Fruit fly (Drosophila melanogaster) whole organism, embryonic: ENCODE data around the gene Obp19d.

Source experiments
- Adf1 ChIP-seq: fragments of 200-800 bp; sonication (Bioruptor generic); IDR thresholded peaks from 2 replicates; pipeline ENCODE4 v1.3.6; 2022; ENCODE audit warnings: missing biosample characterization, missing genetic modification characterization
- CG1024 ChIP-seq: fragments of 200-800 bp; sonication (Bioruptor generic); IDR thresholded peaks from 2 replicates; pipeline ENCODE4 v1.3.6; 2022; ENCODE audit warnings: missing biosample characterization, missing genetic modification characterization
- CG10267 ChIP-seq: fragments of 200-800 bp; sonication (Bioruptor generic); optimal IDR thresholded peaks from 2 replicates; lab custom pipeline; 2018; ENCODE audit warnings: missing biosample characterization, mild to moderate bottlenecking, missing genetic modification characterization, moderate library complexity
- CG11504 ChIP-seq: fragments of 200-800 bp; sonication (Bioruptor generic); optimal IDR thresholded peaks from 3 replicates; lab custom pipeline; 2019; ENCODE audit warnings: missing biosample characterization, mild to moderate bottlenecking, missing genetic modification characterization, moderate library complexity
- CG12659 ChIP-seq: fragments of 200-800 bp; sonication (Bioruptor generic); optimal IDR thresholded peaks from 3 replicates; lab custom pipeline; 2017; ENCODE audit warnings: mild to moderate bottlenecking, missing biosample characterization, missing genetic modification reagents, missing genetic modification characterization
- CG13296 ChIP-seq: fragments of 200-800 bp; sonication (Bioruptor generic); optimal IDR thresholded peaks from 3 replicates; lab custom pipeline; 2018; ENCODE audit warnings: missing biosample characterization, mild to moderate bottlenecking, missing genetic modification characterization
- CG13424 ChIP-seq: fragments of 200-800 bp; sonication (Bioruptor generic); optimal IDR thresholded peaks from 2 replicates; lab custom pipeline; 2019; ENCODE audit warnings: missing biosample characterization, mild to moderate bottlenecking, missing genetic modification characterization, moderate library complexity
- CG13894 ChIP-seq: fragments of 200-800 bp; sonication (Bioruptor generic); optimal IDR thresholded peaks from 3 replicates; lab custom pipeline; 2018; ENCODE audit warnings: missing biosample characterization, mild to moderate bottlenecking, missing genetic modification characterization, moderate library complexity
- CG15269 ChIP-seq: fragments of 200-800 bp; sonication (Bioruptor generic); optimal IDR thresholded peaks from 2 replicates; lab custom pipeline; 2018; ENCODE audit warnings: missing biosample characterization, mild to moderate bottlenecking, missing genetic modification characterization, moderate library complexity
- CG17186 ChIP-seq: fragments of 200-800 bp; sonication (Bioruptor generic); optimal IDR thresholded peaks from 3 replicates; lab custom pipeline; 2017; ENCODE audit warnings: missing biosample characterization, missing genetic modification reagents, missing genetic modification characterization
- CG17361 ChIP-seq: fragments of 200-800 bp; sonication (Bioruptor generic); IDR thresholded peaks from 3 replicates; pipeline ENCODE4 v1.3.6; 2022; ENCODE audit warnings: missing biosample characterization, missing genetic modification characterization
- CG18619 ChIP-seq: fragments of 200-800 bp; sonication (Bioruptor generic); optimal IDR thresholded peaks from 3 replicates; lab custom pipeline; 2017; ENCODE audit warnings: missing biosample characterization, mild to moderate bottlenecking, missing genetic modification characterization
- CG2120 ChIP-seq: fragments of 200-800 bp; sonication (Bioruptor generic); optimal IDR thresholded peaks from 3 replicates; lab custom pipeline; 2016; ENCODE audit warnings: missing biosample characterization, missing genetic modification characterization
- CG2678 ChIP-seq: fragments of 200-800 bp; sonication (Bioruptor generic); optimal IDR thresholded peaks from 3 replicates; lab custom pipeline; 2019; ENCODE audit warnings: missing biosample characterization, mild to moderate bottlenecking, missing genetic modification characterization, moderate library complexity
- CG3995 ChIP-seq: fragments of 200-800 bp; sonication (Bioruptor generic); optimal IDR thresholded peaks from 3 replicates; lab custom pipeline; 2016; ENCODE audit warnings: missing biosample characterization, missing genetic modification characterization
- CG4617 ChIP-seq: fragments of 200-800 bp; sonication (Bioruptor generic); optimal IDR thresholded peaks from 3 replicates; lab custom pipeline; 2016; ENCODE audit warnings: missing biosample characterization, missing genetic modification characterization, borderline replicate concordance
- CG5245 ChIP-seq: fragments of 200-800 bp; sonication (Bioruptor generic); optimal IDR thresholded peaks from 3 replicates; lab custom pipeline; 2016; ENCODE audit warnings: missing biosample characterization, missing genetic modification characterization
- CG9215 ChIP-seq: fragments of 200-800 bp; sonication (Bioruptor generic); IDR thresholded peaks from 2 replicates; pipeline ENCODE4 v1.3.6; 2022; ENCODE audit warnings: missing biosample characterization, missing genetic modification characterization
- CoRest ChIP-seq: fragments of 200-800 bp; sonication (Bioruptor generic); optimal IDR thresholded peaks from 3 replicates; lab custom pipeline; 2018; ENCODE audit warnings: missing biosample characterization, mild to moderate bottlenecking, missing genetic modification characterization, moderate library complexity
- Deaf1 ChIP-seq: fragments of 200-800 bp; optimal IDR thresholded peaks from 3 replicates; lab custom pipeline; 2019; ENCODE audit warnings: missing biosample characterization, mild to moderate bottlenecking, missing genetic modification characterization, moderate library complexity
- Hand ChIP-seq: fragments of 200-800 bp; sonication (Bioruptor generic); optimal IDR thresholded peaks from 2 replicates; lab custom pipeline; 2017; ENCODE audit warnings: mild to moderate bottlenecking, missing biosample characterization, missing genetic modification reagents, missing genetic modification characterization
- Hmr ChIP-seq: fragments of 200-800 bp; sonication (Bioruptor generic); optimal IDR thresholded peaks from 3 replicates; lab custom pipeline; 2017; ENCODE audit warnings: mild to moderate bottlenecking, missing biosample characterization, missing genetic modification reagents, missing genetic modification characterization
- Hr51 ChIP-seq, 2 experiments: fragments of 200-800 bp; sonication (Bioruptor generic); optimal IDR thresholded peaks; 2 replicates in 1 of 2; 3 replicates in 1 of 2; lab custom pipeline; 2016 to 2018; ENCODE audit warnings: missing biosample characterization in 2 of 2, missing genetic modification characterization in 2 of 2, mild to moderate bottlenecking in 1 of 2, moderate library complexity in 1 of 2
- Med ChIP-seq: fragments of 200-800 bp; sonication (Bioruptor generic); peaks from one replicate; lab custom pipeline; 2016; ENCODE audit warnings: missing biosample characterization, missing genetic modification characterization, mild to moderate bottlenecking, inconsistent platforms, moderate library complexity
- Meics ChIP-seq: fragments of 200-800 bp; sonication (Bioruptor generic); optimal IDR thresholded peaks from 2 replicates; lab custom pipeline; 2017; ENCODE audit warnings: missing biosample characterization, mild to moderate bottlenecking, missing genetic modification characterization
- NfI ChIP-seq: fragments of 200-800 bp; sonication (Bioruptor generic); optimal IDR thresholded peaks from 3 replicates; lab custom pipeline; 2018; ENCODE audit warnings: missing biosample characterization, mild to moderate bottlenecking, missing genetic modification characterization, moderate library complexity
- Oli ChIP-seq: fragments of 200-800 bp; sonication (Bioruptor generic); optimal IDR thresholded peaks from 2 replicates; lab custom pipeline; 2018; ENCODE audit warnings: missing biosample characterization, mild to moderate bottlenecking, missing genetic modification characterization, moderate library complexity
- abd-A ChIP-seq: fragments of 200-800 bp; sonication (Bioruptor generic); optimal IDR thresholded peaks from 3 replicates; lab custom pipeline; 2019; ENCODE audit warnings: missing biosample characterization, mild to moderate bottlenecking, missing genetic modification characterization, moderate library complexity
- dysf ChIP-seq: fragments of 200-800 bp; sonication (Bioruptor generic); IDR thresholded peaks from 3 replicates; pipeline ENCODE4 v1.3.6; 2022; ENCODE audit warnings: missing biosample characterization, missing genetic modification characterization
- ewg ChIP-seq: fragments of 200-800 bp; sonication (Bioruptor generic); optimal IDR thresholded peaks from 3 replicates; lab custom pipeline; 2017; ENCODE audit warnings: mild to moderate bottlenecking, missing biosample characterization, missing genetic modification reagents, missing genetic modification characterization
- grau ChIP-seq: fragments of 200-800 bp; optimal IDR thresholded peaks from 3 replicates; lab custom pipeline; 2019; ENCODE audit warnings: missing biosample characterization, mild to moderate bottlenecking, missing genetic modification characterization, moderate library complexity
- ind ChIP-seq: fragments of 200-800 bp; sonication (Bioruptor generic); optimal IDR thresholded peaks from 3 replicates; lab custom pipeline; 2016; ENCODE audit warnings: missing biosample characterization, missing genetic modification characterization
- insv ChIP-seq, 2 experiments: fragments of 200-800 bp; sonication (Bioruptor generic); optimal IDR thresholded peaks; 3 replicates each; lab custom pipeline; 2016 to 2018; ENCODE audit warnings: missing biosample characterization in 2 of 2, missing genetic modification characterization in 2 of 2
- lilli ChIP-seq: fragments of 200-800 bp; sonication (Bioruptor generic); optimal IDR thresholded peaks from 3 replicates; lab custom pipeline; 2016; ENCODE audit warnings: missing biosample characterization, missing genetic modification characterization
- onecut ChIP-seq: fragments of 200-800 bp; sonication (Bioruptor generic); IDR thresholded peaks from 2 replicates; pipeline ENCODE4 v1.3.6; 2022; ENCODE audit warnings: missing biosample characterization, missing genetic modification characterization
- row ChIP-seq: fragments of 200-800 bp; sonication (Bioruptor generic); IDR thresholded peaks from 3 replicates; pipeline ENCODE4 v1.3.6; 2022; ENCODE audit warnings: missing biosample characterization, missing genetic modification characterization
- schlank ChIP-seq: fragments of 200-800 bp; sonication (Bioruptor generic); optimal IDR thresholded peaks from 2 replicates; lab custom pipeline; 2018; ENCODE audit warnings: missing biosample characterization, mild to moderate bottlenecking, missing genetic modification characterization
- scrt ChIP-seq: fragments of 200-800 bp; sonication (Bioruptor generic); optimal IDR thresholded peaks from 2 replicates; lab custom pipeline; 2018; ENCODE audit warnings: missing biosample characterization, mild to moderate bottlenecking, missing genetic modification characterization, moderate library complexity
- sens ChIP-seq: fragments of 200-800 bp; sonication (Bioruptor generic); peaks from one replicate; lab custom pipeline; 2016; ENCODE audit warnings: missing biosample characterization, missing genetic modification characterization
- slbo ChIP-seq: fragments of 200-800 bp; sonication (Bioruptor generic); IDR thresholded peaks from 2 replicates; pipeline ENCODE4 v1.3.6; 2022; ENCODE audit warnings: missing biosample characterization, missing genetic modification characterization
- trh ChIP-seq: fragments of 200-800 bp; sonication (Bioruptor generic); optimal IDR thresholded peaks from 2 replicates; lab custom pipeline; 2016; ENCODE audit warnings: missing biosample characterization, missing genetic modification characterization

The Obp19d gene

DNA sequence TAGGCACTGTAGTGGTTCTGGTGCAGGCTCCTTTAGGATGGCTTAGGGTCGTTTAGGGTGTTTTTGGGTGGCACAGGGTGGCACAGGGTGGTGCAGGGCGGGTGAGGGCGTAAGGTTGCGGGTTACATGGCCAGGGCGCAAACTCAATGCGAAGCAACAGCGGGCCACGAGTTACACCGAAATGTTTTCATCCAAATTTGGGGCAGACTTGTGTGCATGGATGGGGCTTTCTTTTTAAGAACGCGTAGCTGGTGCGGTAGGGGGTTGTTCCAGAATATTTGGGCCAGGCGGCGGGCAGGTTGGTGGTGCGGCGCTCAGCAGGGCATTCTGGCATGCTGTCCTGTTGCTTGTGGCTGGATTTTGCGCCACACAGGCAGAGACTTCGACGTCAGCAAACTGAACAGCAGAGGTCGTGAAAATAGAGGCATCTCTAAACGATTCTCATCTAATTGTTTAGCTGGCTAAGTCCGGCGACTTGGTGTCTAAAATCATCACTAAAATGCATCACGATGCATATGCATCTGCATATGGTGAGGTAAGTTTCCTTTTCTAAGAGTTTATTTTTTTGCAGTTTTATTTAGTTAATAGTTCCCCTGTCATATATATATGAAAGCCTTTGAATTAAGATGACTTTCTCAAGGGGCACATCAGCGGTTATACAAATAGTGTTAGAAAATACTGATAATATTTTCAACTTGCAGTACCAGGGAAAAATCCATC is 28.6 kb downstream of the Obp19d start (continued):
- TF ChIP-seq CG13894 (tag; lab: Kevin White, UChicago) (peak; percentile 41), CG9215 (0 out of 2 replicates have a peak, but pooled peaks have one; percentile 17), CG1024 (GFP tag; lab: Robert Waterston, UW) (no peak), insv (GFP tag; optimal IDR thresholded peaks at IDR 0.05; lab: Kevin White, UChicago) (no peak), CG2120 (peak; percentile 30), sens (GFP tag; lab: Kevin White, UChicago) (peak; percentile 42), abd-A (peak; percentile 44), grau (peak; percentile 31), CG5245 (GFP tag; lab: Kevin White, UChicago) (no peak), CG17186 (GFP tag; lab: Kevin White, UChicago) (no peak), scrt (peak; percentile 86), schlank (no peak), onecut (GFP tag; lab: Robert Waterston, UW) (no peak), CG13424 (tag; lab: Kevin White, UChicago) (peak; percentile 18), trh (no peak), Med (GFP tag; lab: Kevin White, UChicago) (peak; percentile 34), CG11504 (tag; lab: Kevin White, UChicago) (peak; percentile 14), row (GFP tag; lab: Robert Waterston, UW) (peak; percentile 26; the same call in 2 of the 3 replicates), CG4617 (GFP tag; lab: Kevin White, UChicago) (no peak), CG12659 (peak; percentile 1), CG2678 (peak; percentile 57), CG18619 (GFP tag; lab: Kevin White, UChicago) (peak; percentile 30), lilli (GFP tag; lab: Kevin White, UChicago) (peak; percentile 16), CG10267 (tag; lab: Kevin White, UChicago) (no peak), ewg (GFP tag; lab: Kevin White, UChicago) (peak; percentile 64), Hmr (GFP tag; lab: Kevin White, UChicago) (peak; percentile 36), Hand (GFP tag; lab: Kevin White, UChicago) (peak; percentile 49), Deaf1 (tag; lab: Kevin White, UChicago) (peak; percentile 51), slbo (0 out of 2 replicates have a peak, but pooled peaks have one; percentile 11), Hr51 (GFP tag; optimal IDR thresholded peaks at IDR 0.05; lab: Kevin White, UChicago) (peak in 1 of 2 experiments; percentile 26), dysf (GFP tag; lab: Robert Waterston, UW) (0 out of 3 replicates have a peak, but pooled peaks have one; percentile 12), CG3995 (GFP tag; lab: Kevin White, UChicago) (no peak), ind (GFP tag; lab: Kevin White, UChicago) (peak; percentile 7), CG17361 (GFP tag; lab: Robert Waterston, UW) (0 out of 3 replicates have a peak, but pooled peaks have one; percentile 33), CG15269 (tag; lab: Kevin White, UChicago) (peak; percentile 17), Adf1 (peak; percentile 16; the same call in 1 of the 2 replicates), NfI (GFP tag; lab: Kevin White, UChicago) (peak; percentile 15), Oli (tag; lab: Kevin White, UChicago) (peak; percentile 20), CoRest (tag; lab: Kevin White, UChicago) (peak; percentile 1), Meics (GFP tag; lab: Kevin White, UChicago) (peak; percentile 48), CG13296 (GFP tag; lab: Kevin White, UChicago) (peak; percentile 2)
- TF ChIP-seq, all 482 proteins: peak for 42
